Fruit fly (Drosophila melanogaster): ENCODE measurements around the gene bnb.

Gene bnb

DNA sequence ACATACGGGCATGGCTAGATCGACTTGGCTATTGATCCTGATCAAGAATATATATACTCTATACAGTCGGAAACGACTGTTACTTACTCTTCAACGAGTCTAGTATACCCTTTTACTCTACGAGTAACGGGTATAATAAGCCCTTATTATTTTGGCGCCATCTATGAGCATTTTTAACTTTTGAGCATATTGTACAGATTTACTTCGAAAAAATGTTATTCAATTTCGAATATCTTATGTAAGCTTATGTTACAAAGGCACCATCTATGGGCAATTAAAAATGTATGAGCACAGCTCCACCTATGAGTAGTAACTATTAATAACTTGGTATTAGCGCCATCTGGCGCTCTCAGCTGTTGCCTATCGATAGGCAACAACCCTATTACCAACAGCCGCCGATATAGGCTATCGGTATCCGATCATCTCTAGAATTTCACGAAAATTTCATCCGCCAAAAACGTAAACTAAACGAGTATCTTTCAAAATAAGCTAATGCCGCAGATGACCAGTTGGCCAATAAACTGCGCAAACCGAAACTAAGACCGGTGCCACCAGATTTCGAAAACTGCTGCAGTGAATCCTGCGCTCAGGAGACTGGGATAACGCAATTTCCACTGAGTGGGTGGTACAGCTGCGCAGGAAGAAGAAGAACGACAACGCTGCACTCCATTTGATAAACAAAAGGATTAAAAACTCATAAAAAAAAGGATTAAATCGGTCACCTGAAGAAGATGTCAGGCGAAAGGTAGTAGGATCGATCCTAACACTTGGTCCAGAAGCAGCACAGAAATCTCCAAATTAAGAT, 45.9 kb upstream of the bnb start, which contains the start of gene htk (continued):
- TF ChIP-seq caup (GFP tag; optimal IDR thresholded peaks at IDR 0.05; ENCODE audit: severe bottlenecking) (peak; percentile 58), gt (GFP tag; IDR thresholded peaks at IDR 0.05) (no peak), CG17912 (GFP tag; optimal IDR thresholded peaks at IDR 0.05) (peak; percentile 78), ham (GFP tag; IDR thresholded peaks at IDR 0.05) (no peak), BtbVII (GFP tag; optimal IDR thresholded peaks at IDR 0.05) (no peak), CG9727 (GFP tag; optimal IDR thresholded peaks at IDR 0.05) (peak; percentile 44), danr (GFP tag; IDR thresholded peaks at IDR 0.05) (no peak), ato (GFP tag; IDR thresholded peaks at IDR 0.05; ENCODE audit: partially characterized antibody) (peak; percentile 90), pan (optimal IDR thresholded peaks at IDR 0.05) (no peak), pan (GFP tag; optimal IDR thresholded peaks at IDR 0.05 in 1 of 2, IDR thresholded peaks at IDR 0.05 in 1 of 2) (no peak), CG17612 (GFP tag; IDR thresholded peaks at IDR 0.05) (peak; percentile 41; the same call in 1 of the 2 replicates), gsb-n (tag; optimal IDR thresholded peaks at IDR 0.05) (peak; percentile 33), otp (GFP tag; IDR thresholded peaks at IDR 0.05) (peak; percentile 68; the same call in 2 of the 3 replicates), row (GFP tag; IDR thresholded peaks at IDR 0.05) (peak; percentile 58; the same call in 2 of the 3 replicates), CG10654 (GFP tag; optimal IDR thresholded peaks at IDR 0.05) (peak; percentile 65), chinmo (GFP tag; IDR thresholded peaks at IDR 0.05; ENCODE audit: partially characterized antibody) (peak; percentile 94; the same call in 3 of the 4 replicates), luna (GFP tag; optimal IDR thresholded peaks at IDR 0.05) (peak; percentile 34), lov (optimal IDR thresholded peaks at IDR 0.05) (no peak), lov (GFP tag; IDR thresholded peaks at IDR 0.05) (no peak), Pdp1 (GFP tag; optimal IDR thresholded peaks at IDR 0.05) (peak; percentile 71 to 100), CG12071 (GFP tag; optimal IDR thresholded peaks at IDR 0.05) (peak; percentile 29), sisA (GFP tag; IDR thresholded peaks at IDR 0.05) (peak; percentile 71), br (optimal IDR thresholded peaks at IDR 0.05) (no peak), Dip3 (GFP tag; optimal IDR thresholded peaks at IDR 0.05) (peak; percentile 15), CG7786 (GFP tag; optimal IDR thresholded peaks at IDR 0.05) (peak; percentile 54), CG11560 (tag; IDR thresholded peaks at IDR 0.05) (peak; percentile 81), CG4424 (GFP tag; optimal IDR thresholded peaks at IDR 0.05) (peak; percentile 53), Sry-β (GFP tag; optimal IDR thresholded peaks at IDR 0.05) (no peak), Myb (GFP tag; optimal IDR thresholded peaks at IDR 0.05) (peak; percentile 71), Hmx (GFP tag; optimal IDR thresholded peaks at IDR 0.05) (no peak), CG17361 (GFP tag; IDR thresholded peaks at IDR 0.05) (peak; percentile 76), run (tag; optimal IDR thresholded peaks at IDR 0.05) (no peak), CG8388 (GFP tag; optimal IDR thresholded peaks at IDR 0.05) (no peak), CG32772 (GFP tag; IDR thresholded peaks at IDR 0.05) (peak; percentile 39; the same call in 1 of the 2 replicates), CG42726 (GFP tag; IDR thresholded peaks at IDR 0.05; ENCODE audit: partially characterized antibody) (peak; percentile 96), pum (GFP tag; optimal IDR thresholded peaks at IDR 0.05) (peak; percentile 78), H15 (GFP tag; IDR thresholded peaks at IDR 0.05) (0 out of 3 replicates have a peak, but pooled peaks have one; percentile 55), gce (GFP tag; IDR thresholded peaks at IDR 0.05) (peak; percentile 67; the same call in 2 of the 3 replicates), tll (GFP tag; optimal IDR thresholded peaks at IDR 0.05) (no peak), bsh (GFP tag; optimal IDR thresholded peaks at IDR 0.05) (peak in 1 of 2 experiments; percentile 41), fd3F (GFP tag; optimal IDR thresholded peaks at IDR 0.05) (peak; percentile 14), ash1 (GFP tag; optimal IDR thresholded peaks at IDR 0.05) (peak; percentile 18), CG1529 (GFP tag; optimal IDR thresholded peaks at IDR 0.05) (no peak), CG4282 (GFP tag; optimal IDR thresholded peaks at IDR 0.05) (peak; percentile 51), her (GFP tag; optimal IDR thresholded peaks at IDR 0.05) (peak; percentile 77), CG7963 (GFP tag; IDR thresholded peaks at IDR 0.05; ENCODE audit: partially characterized antibody) (peak; percentile 83), CG9932 (GFP tag; IDR thresholded peaks at IDR 0.05) (peak; percentile 86), Awh (GFP tag; IDR thresholded peaks at IDR 0.05) (peak; percentile 51; the same call in 1 of the 2 replicates), Rfx (GFP tag; IDR thresholded peaks at IDR 0.05) (peak; percentile 89)
